Fruit fly (Drosophila melanogaster): ENCODE data around the gene CG4789.
A peak's percentile ranks its signal among the peaks of the same experiment; 100 is the strongest.

The CG4789 gene

DNA sequence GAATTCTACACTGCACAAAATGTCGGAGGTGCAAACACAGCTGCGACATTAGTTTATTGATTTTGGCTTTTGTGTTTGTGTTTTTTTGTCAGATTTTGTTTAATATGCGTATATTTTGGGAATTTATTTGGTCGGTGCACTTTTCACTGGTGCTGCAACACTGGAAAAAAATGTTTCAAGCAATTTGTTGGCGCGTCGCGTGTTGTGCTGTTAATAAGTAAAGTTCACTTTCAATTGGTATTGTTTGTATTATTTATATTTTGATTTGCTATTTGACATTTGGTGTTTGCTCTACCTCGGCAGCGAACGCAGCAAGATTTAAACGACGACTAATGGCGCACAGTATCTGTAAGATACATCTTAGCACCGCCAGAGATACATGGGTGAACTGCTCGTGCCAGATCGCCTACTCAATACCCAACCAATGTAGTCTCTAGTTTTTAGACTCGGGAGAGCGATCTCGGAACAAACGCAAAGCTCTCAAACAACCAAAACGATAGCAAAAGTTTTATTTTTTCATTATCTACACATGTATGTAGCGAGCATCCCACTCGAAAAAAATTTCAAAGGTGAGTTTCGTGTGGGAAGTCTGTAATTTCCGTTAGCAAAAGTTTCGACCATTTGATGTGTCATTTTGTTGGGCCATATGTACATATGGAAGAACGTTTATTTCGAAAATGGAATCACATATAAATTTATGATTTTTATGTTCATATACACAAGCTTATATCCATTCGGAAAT lies 18.4 kb upstream of the CG4789 start (continued):
- TF ChIP-seq repo (GFP tag; optimal IDR thresholded peaks at IDR 0.05) (peak; percentile 21), zfh2 (GFP tag; optimal IDR thresholded peaks at IDR 0.05) (peak; percentile 46), lola (GFP tag; optimal IDR thresholded peaks at IDR 0.05) (peak in 1 of 3 experiments; percentile 21), Xrp1 (GFP tag; IDR thresholded peaks at IDR 0.05) (peak; percentile 45; the same call in 1 of the 2 replicates), sd (tag; optimal IDR thresholded peaks at IDR 0.05) (peak; percentile 26), dpn (GFP tag; optimal IDR thresholded peaks at IDR 0.05) (peak; percentile 47 to 59), Camta (GFP tag; optimal IDR thresholded peaks at IDR 0.05) (peak; percentile 19), Usf (GFP tag; optimal IDR thresholded peaks at IDR 0.05) (no peak), CG8924 (tag; optimal IDR thresholded peaks at IDR 0.05) (peak; percentile 31), E2f2 (GFP tag; IDR thresholded peaks at IDR 0.05) (peak; percentile 23; the same call in 1 of the 2 replicates), CG8478 (optimal IDR thresholded peaks at IDR 0.05) (no peak), Awh (GFP tag; IDR thresholded peaks at IDR 0.05) (peak; percentile 65; the same call in 1 of the 2 replicates), mld (GFP tag; IDR thresholded peaks at IDR 0.05; ENCODE audit: partially characterized antibody) (no peak; the same call in 2 of the 3 replicates), dimm (GFP tag; IDR thresholded peaks at IDR 0.05) (no peak), Elba2 (GFP tag; optimal IDR thresholded peaks at IDR 0.05) (no peak), sug (tag; optimal IDR thresholded peaks at IDR 0.05) (no peak), nerfin-1 (tag; optimal IDR thresholded peaks at IDR 0.05) (no peak), Hmr (GFP tag; optimal IDR thresholded peaks at IDR 0.05) (peak; percentile 50), NK7.1 (GFP tag; optimal IDR thresholded peaks at IDR 0.05) (no peak), zen2 (GFP tag; IDR thresholded peaks at IDR 0.05; ENCODE audit: partially characterized antibody) (no peak), danr (GFP tag; IDR thresholded peaks at IDR 0.05) (no peak), Oli (tag; optimal IDR thresholded peaks at IDR 0.05) (peak; percentile 53), tup (GFP tag; optimal IDR thresholded peaks at IDR 0.05) (no peak), vnd (GFP tag; IDR thresholded peaks at IDR 0.05; ENCODE audit: partially characterized antibody) (no peak), gcm2 (GFP tag; optimal IDR thresholded peaks at IDR 0.05) (peak; percentile 10), so (GFP tag; IDR thresholded peaks at IDR 0.05) (peak; percentile 55; the same call in 1 of the 3 replicates), CG6854 (GFP tag; optimal IDR thresholded peaks at IDR 0.05) (peak; percentile 1), bcd (GFP tag; optimal IDR thresholded peaks at IDR 0.05) (peak; percentile 48), CG4854 (GFP tag; optimal IDR thresholded peaks at IDR 0.05) (peak; percentile 26), unc-4 (GFP tag; IDR thresholded peaks at IDR 0.05; ENCODE audit: partially characterized antibody) (no peak), abd-A (tag; optimal IDR thresholded peaks at IDR 0.05) (no peak), hbn (GFP tag; IDR thresholded peaks at IDR 0.05; ENCODE audit: partially characterized antibody) (no peak), CG18476 (GFP tag; optimal IDR thresholded peaks at IDR 0.05) (peak; percentile 34), nerfin-2 (GFP tag; IDR thresholded peaks at IDR 0.05; ENCODE audit: partially characterized antibody) (no peak), Mes4 (GFP tag; optimal IDR thresholded peaks at IDR 0.05) (peak; percentile 36), phol (tag; optimal IDR thresholded peaks at IDR 0.05) (peak; percentile 55), chm (GFP tag; IDR thresholded peaks at IDR 0.05) (peak; percentile 42; the same call in 1 of the 2 replicates), mam (GFP tag; optimal IDR thresholded peaks at IDR 0.05) (peak; percentile 41), CG10543 (GFP tag; optimal IDR thresholded peaks at IDR 0.05) (peak; percentile 67), GATAe (GFP tag; conservative IDR thresholded peaks at IDR 0.05) (no peak), kah (GFP tag; optimal IDR thresholded peaks at IDR 0.05) (no peak), sr (GFP tag; IDR thresholded peaks at IDR 0.05) (peak; percentile 90), MTF-1 (GFP tag; optimal IDR thresholded peaks at IDR 0.05; ENCODE audit: borderline replicate concordance) (no peak), CG2202 (tag; optimal IDR thresholded peaks at IDR 0.05) (no peak), CG13287 (GFP tag; IDR thresholded peaks at IDR 0.05; ENCODE audit: partially characterized antibody) (0 out of 2 replicates have a peak, but pooled peaks have one; percentile 20), Bteb2 (GFP tag; optimal IDR thresholded peaks at IDR 0.05) (peak; percentile 3), CG11696 (GFP tag; IDR thresholded peaks at IDR 0.05) (peak; percentile 41; the same call in 1 of the 2 replicates), CG5953 (GFP tag; IDR thresholded peaks at IDR 0.05) (no peak)

All from whole organism, embryonic.